Worm (Caenorhabditis elegans) whole organism, young adult: ENCODE measurements around the gene T06E6.15.

Experiments
- B0019.2 ChIP-seq: fragments of 200-800 bp; sonication (Bioruptor generic); conservative IDR thresholded peaks from 2 replicates; pipeline ENCODE4 v1.3.6; 2022; ENCODE audit warnings: missing genetic modification reagents, missing genetic modification characterization, missing compliant biosample characterization
- B0261.1 ChIP-seq: sonication (generic microtip); optimal IDR thresholded peaks from 2 replicates; lab custom pipeline; 2016; ENCODE audit warnings: mild to moderate bottlenecking, missing genetic modification characterization, moderate library complexity, missing compliant biosample characterization
- C06A6.2 ChIP-seq: fragments of 200-800 bp; sonication (Bioruptor generic); conservative IDR thresholded peaks from 2 replicates; pipeline ENCODE4 v1.3.6; 2022; ENCODE audit warnings: missing genetic modification characterization, missing compliant biosample characterization
- F33H1.4 ChIP-seq: fragments of 200-800 bp; sonication (Bioruptor generic); IDR thresholded peaks from 2 replicates; pipeline ENCODE4 v1.3.6; 2022; ENCODE audit warnings: missing genetic modification reagents, missing genetic modification characterization, missing compliant biosample characterization
- F49E8.2 ChIP-seq: sonication (generic microtip); optimal IDR thresholded peaks from 3 replicates; lab custom pipeline; 2017; ENCODE audit warnings: missing genetic modification characterization, mild to moderate bottlenecking, missing compliant biosample characterization, antibody characterized with exemption, moderate library complexity; ENCODE audit not compliant: insufficient read depth
- atf-7 ChIP-seq: sonication (generic microtip); optimal IDR thresholded peaks from 2 replicates; lab custom pipeline; 2017; ENCODE audit warnings: mild to moderate bottlenecking, missing genetic modification characterization, missing compliant biosample characterization
- cebp-1 ChIP-seq, 2 experiments: fragments of 200-800 bp in 1 of 2; sonication (Bioruptor generic) in 1 of 2; sonication (generic microtip) in 1 of 2; IDR thresholded peaks in 1 of 2; optimal IDR thresholded peaks in 1 of 2; 2 replicates each; pipeline versions ENCODE4 v1.3.6 to Lab custom; 2017 to 2022; ENCODE audit warnings: missing compliant biosample characterization in 2 of 2, missing genetic modification characterization in 2 of 2, mild to moderate bottlenecking in 1 of 2, missing genetic modification reagents in 1 of 2, moderate library complexity in 1 of 2
- ceh-58 ChIP-seq: fragments of 200-800 bp; sonication (Bioruptor generic); IDR thresholded peaks from 2 replicates; pipeline ENCODE4 v1.3.6; 2022; ENCODE audit warnings: missing genetic modification characterization, missing compliant biosample characterization
- ceh-79 ChIP-seq: sonication (generic microtip); optimal IDR thresholded peaks from 2 replicates; lab custom pipeline; 2017; ENCODE audit warnings: mild to moderate bottlenecking, missing genetic modification characterization, missing compliant biosample characterization
- chd-7 ChIP-seq: sonication (generic microtip); optimal IDR thresholded peaks from 2 replicates; lab custom pipeline; 2016; ENCODE audit warnings: mild to moderate bottlenecking, missing genetic modification characterization, moderate library complexity, missing compliant biosample characterization
- egl-44 ChIP-seq: fragments of 200-800 bp; sonication (Bioruptor generic); IDR thresholded peaks from 2 replicates; pipeline ENCODE4 v1.3.6; 2022; ENCODE audit warnings: missing genetic modification reagents, missing genetic modification characterization, missing compliant biosample characterization
- hlh-26 ChIP-seq: fragments of 200-800 bp; sonication (Bioruptor generic); conservative IDR thresholded peaks from 2 replicates; pipeline ENCODE4 v1.3.6; 2022; ENCODE audit warnings: missing genetic modification reagents, missing genetic modification characterization, missing compliant biosample characterization
- lag-1 ChIP-seq: fragments of 200-800 bp; sonication (Bioruptor generic); IDR thresholded peaks from 2 replicates; pipeline ENCODE4 v1.3.6; 2022; ENCODE audit warnings: missing genetic modification reagents, missing genetic modification characterization, missing compliant biosample characterization
- lir-1 ChIP-seq: fragments of 200-800 bp; sonication (Bioruptor generic); conservative IDR thresholded peaks from 2 replicates; pipeline ENCODE4 v1.3.6; 2022; ENCODE audit warnings: missing genetic modification reagents, missing genetic modification characterization, missing compliant biosample characterization
- madf-3 ChIP-seq: fragments of 200-800 bp; sonication (Bioruptor generic); IDR thresholded peaks from 2 replicates; pipeline ENCODE4 v1.3.6; 2022; ENCODE audit warnings: missing genetic modification reagents, missing genetic modification characterization, missing compliant biosample characterization
- nfya-1 ChIP-seq: sonication (generic microtip); optimal IDR thresholded peaks from 2 replicates; lab custom pipeline; 2017; ENCODE audit warnings: antibody characterized with exemption, missing compliant biosample characterization, missing genetic modification characterization, borderline replicate concordance; ENCODE audit not compliant: insufficient read depth
- nhr-179 ChIP-seq: sonication (generic microtip); optimal IDR thresholded peaks from 2 replicates; lab custom pipeline; 2016; ENCODE audit warnings: mild to moderate bottlenecking, missing genetic modification characterization, missing compliant biosample characterization
- nhr-80 ChIP-seq: sonication (generic microtip); optimal IDR thresholded peaks from 2 replicates; lab custom pipeline; 2016; ENCODE audit warnings: missing genetic modification characterization, missing compliant biosample characterization
- pha-4 ChIP-seq: fragments of 150-350 bp; sonication (generic microtip); optimal IDR thresholded peaks from 2 replicates; lab custom pipeline; 2014; ENCODE audit warnings: missing biosample characterization, missing genetic modification reagents, missing genetic modification characterization
- rpc-1 ChIP-seq, 2 experiments: fragments of 150-350 bp in 1 of 2; sonication (generic microtip) in 1 of 2; optimal IDR thresholded peaks; 2 replicates each; lab custom pipeline; 2014 to 2018; ENCODE audit warnings: missing biosample characterization in 1 of 2, missing genetic modification characterization in 1 of 2, missing genetic modification reagents in 1 of 2, missing genotype in 1 of 2
- snpc-1.1 ChIP-seq: sonication (generic microtip); optimal IDR thresholded peaks from 2 replicates; lab custom pipeline; 2017; ENCODE audit warnings: missing genetic modification characterization, mild to moderate bottlenecking, missing compliant biosample characterization, antibody characterized with exemption, moderate library complexity, missing genotype, missing genetic modification reagents; ENCODE audit not compliant: insufficient read depth
- snpc-3.4 ChIP-seq: sonication (generic microtip); optimal IDR thresholded peaks from 2 replicates; lab custom pipeline; 2017; ENCODE audit warnings: missing genetic modification characterization, mild to moderate bottlenecking, missing compliant biosample characterization, antibody characterized with exemption, moderate library complexity, missing genotype, missing genetic modification reagents
- snpc-4 ChIP-seq, 5 experiments: fragments of 150-350 bp in 1 of 5; sonication (generic microtip) in 4 of 5; optimal IDR thresholded peaks; 2 replicates each; lab custom pipeline; 2014 to 2018; ENCODE audit warnings: missing genetic modification characterization in 5 of 5, missing biosample characterization in 3 of 5, antibody characterized with exemption in 2 of 5, mild to moderate bottlenecking in 2 of 5, missing compliant biosample characterization in 2 of 5, missing genotype in 2 of 5, moderate library complexity in 2 of 5, missing genetic modification reagents in 1 of 5
- somi-1 ChIP-seq: fragments of 200-800 bp; sonication (Bioruptor generic); optimal IDR thresholded peaks from 2 replicates; lab custom pipeline; 2018; ENCODE audit warnings: mild to moderate bottlenecking, missing genetic modification characterization, missing compliant biosample characterization
- tbp1 ChIP-seq: fragments of 200-800 bp; sonication (Bioruptor generic); optimal IDR thresholded peaks from 2 replicates; lab custom pipeline; 2018; ENCODE audit warnings: mild to moderate bottlenecking, missing genetic modification characterization, missing compliant biosample characterization
- tbx-9 ChIP-seq: sonication (generic microtip); optimal IDR thresholded peaks from 2 replicates; lab custom pipeline; 2016; ENCODE audit warnings: borderline replicate concordance, missing genetic modification characterization, inconsistent platforms, missing compliant biosample characterization
- tlf-1 ChIP-seq: fragments of 200-800 bp; sonication (Bioruptor generic); optimal IDR thresholded peaks from 2 replicates; lab custom pipeline; 2018; ENCODE audit warnings: mild to moderate bottlenecking, missing genetic modification characterization, missing compliant biosample characterization
- zim-3 ChIP-seq: sonication (generic microtip); optimal IDR thresholded peaks from 2 replicates; lab custom pipeline; 2017; ENCODE audit warnings: mild to moderate bottlenecking, missing genetic modification characterization, moderate library complexity, missing compliant biosample characterization
- ztf-18 ChIP-seq: sonication (generic microtip); optimal IDR thresholded peaks from 2 replicates; lab custom pipeline; 2016; ENCODE audit warnings: missing genotype, mild to moderate bottlenecking, missing genetic modification characterization, missing compliant biosample characterization
- ztf-25 ChIP-seq: fragments of 200-800 bp; sonication (Bioruptor generic); IDR thresholded peaks from 2 replicates; pipeline ENCODE4 v1.3.6; 2022; ENCODE audit warnings: missing genetic modification reagents, missing genetic modification characterization, missing compliant biosample characterization
- ztf-3 ChIP-seq: fragments of 200-800 bp; sonication (Bioruptor generic); optimal IDR thresholded peaks from 2 replicates; lab custom pipeline; 2018; ENCODE audit warnings: mild to moderate bottlenecking, missing genetic modification characterization, missing compliant biosample characterization

The T06E6.15 gene

DNA sequence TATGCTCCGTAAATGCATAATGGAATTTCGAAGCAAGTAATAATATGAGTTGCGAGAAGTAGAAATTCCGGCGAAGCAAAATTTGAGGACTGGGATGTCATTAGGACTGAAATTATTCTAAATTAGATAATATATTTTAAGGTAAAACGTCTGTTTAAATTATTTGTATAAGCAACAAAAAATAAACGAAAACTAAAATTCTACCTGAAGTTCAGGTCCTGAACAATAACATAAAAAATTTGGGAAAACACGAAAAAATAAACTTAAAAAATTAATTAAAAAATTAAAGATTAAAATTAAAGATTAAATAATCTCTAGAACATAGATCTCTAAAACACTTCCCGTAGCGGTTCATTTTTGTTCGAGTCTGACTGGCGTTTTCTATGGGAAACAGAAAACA is 19.8 kb downstream of the T06E6.15 start, which contains the start of gene srh-251:
TSS of gene srh-251 (minus strand) at position 101 of the 400 bp plus-strand sequence.
- TF ChIP-seq atf-7 (no peak), tbx-9 (tag; lab: Kevin White, UChicago) (no peak), madf-3 (GFP tag; lab: Robert Waterston, UW) (no peak), ztf-25 (no peak), lir-1 (no peak), ceh-79 (tag; lab: Kevin White, UChicago) (no peak), B0019.2 (no peak), chd-7 (tag; lab: Kevin White, UChicago) (no peak), nfya-1 (tag; lab: Kevin White, UChicago) (no peak), zim-3 (tag; lab: Kevin White, UChicago) (no peak), snpc-1.1 (tag; lab: Kevin White, UChicago) (no peak), snpc-4 (GFP tag; optimal IDR thresholded peaks at IDR 0.05; lab: Kevin White, UChicago) (no peak), snpc-4 (tag; optimal IDR thresholded peaks at IDR 0.05; lab: Kevin White, UChicago) (no peak)

DNA sequence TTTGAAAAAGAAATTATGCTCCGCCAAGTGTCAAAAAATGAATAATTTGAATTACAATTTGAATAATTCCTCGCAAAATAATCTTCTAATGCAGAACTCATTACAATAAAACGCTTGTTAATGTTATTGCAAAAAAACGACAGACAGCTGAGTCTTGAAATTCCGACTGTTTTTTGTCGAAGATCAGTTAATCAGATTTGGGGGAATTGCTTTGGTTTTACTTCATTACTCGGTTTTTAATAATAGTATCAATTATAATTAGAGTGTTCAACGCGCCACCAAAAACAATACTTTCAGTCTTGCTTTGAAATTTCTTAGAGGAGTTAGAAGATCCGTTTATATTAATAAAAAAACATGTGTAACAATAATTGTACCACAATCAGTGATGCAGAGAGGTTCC is 21.7 kb downstream of the T06E6.15 start, which contains the start of gene srh-122:
TSS of gene srh-122 (minus strand) at position 101 of the 400 bp plus-strand sequence.
- no peak for TF ChIP-seq cebp-1 (GFP tag; IDR thresholded peaks at IDR 0.05; lab: Robert Waterston, UW)
- no peak for TF ChIP-seq cebp-1 (tag; optimal IDR thresholded peaks at IDR 0.05; lab: Kevin White, UChicago)
- TF ChIP-seq nhr-80 (tag; lab: Kevin White, UChicago) = no peak
- TF ChIP-seq F33H1.4 = no peak
- TF ChIP-seq pha-4 (tag; lab: Kevin White, UChicago) = no peak
- TF ChIP-seq hlh-26 (GFP tag; lab: Robert Waterston, UW) = no peak
- TF ChIP-seq B0261.1 (tag; lab: Kevin White, UChicago) = no peak
- no peak for TF ChIP-seq nhr-179
- TF ChIP-seq madf-3 (GFP tag; lab: Robert Waterston, UW) = no peak
- no peak for TF ChIP-seq ztf-3 (GFP tag; lab: Kevin White, UChicago)
- TF ChIP-seq egl-44 (GFP tag; lab: Robert Waterston, UW) = no peak
- no peak for TF ChIP-seq C06A6.2 (GFP tag; lab: Robert Waterston, UW)

DNA sequence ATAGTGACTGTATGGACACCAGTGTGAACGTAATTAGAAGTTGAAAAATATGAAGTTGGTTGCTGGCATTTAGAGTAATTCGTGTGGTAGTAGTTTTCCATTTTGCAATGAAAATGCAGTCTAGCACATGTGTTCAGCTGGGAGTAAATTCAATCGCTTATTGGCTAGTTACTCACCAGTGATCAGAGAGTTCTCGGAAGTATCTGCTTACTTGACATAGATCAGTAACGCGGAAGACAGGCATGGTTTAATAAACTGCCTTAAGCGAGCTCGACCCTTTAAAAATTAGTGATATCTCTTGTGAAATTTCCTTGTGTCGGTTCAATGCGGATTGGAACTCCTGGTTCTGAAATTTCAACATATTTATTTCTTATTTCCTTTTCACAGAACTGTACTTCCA is 23.4 kb downstream of the T06E6.15 start, which contains the start of gene srh-52:
TSS of gene srh-52 (minus strand) at position 101 of the 400 bp plus-strand sequence.
- TF ChIP-seq rpc-1 (optimal IDR thresholded peaks at IDR 0.05; lab: Kevin White, UChicago) = no peak
- no peak for TF ChIP-seq rpc-1 (tag; optimal IDR thresholded peaks at IDR 0.05; lab: Kevin White, UChicago)
- no peak for TF ChIP-seq somi-1 (GFP tag; lab: Kevin White, UChicago)
- TF ChIP-seq, all 124 proteins: peak for 0

DNA sequence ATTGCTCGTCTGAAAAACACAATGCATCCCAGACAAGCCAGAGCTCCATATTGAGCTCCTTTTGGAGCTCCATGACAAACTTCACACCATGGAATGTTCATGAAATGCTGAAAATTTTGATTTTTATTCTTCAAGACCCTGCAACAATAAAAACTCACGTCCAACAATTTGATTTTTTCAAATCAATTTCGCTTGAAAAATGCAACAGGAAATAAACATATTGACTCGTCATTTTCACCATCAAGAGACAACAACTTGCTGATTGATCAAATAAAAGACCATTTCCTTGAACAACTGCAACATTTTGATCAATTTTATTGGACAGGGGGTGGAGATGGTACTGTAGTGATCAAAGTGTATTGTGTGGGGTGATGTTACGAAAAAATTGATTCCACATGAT is 29.9 kb downstream of the T06E6.15 start, which contains the start of gene nhr-269:
TSS of gene nhr-269 (minus strand) at position 101 of the 400 bp plus-strand sequence.
- no peak for TF ChIP-seq tbp1
- no peak for TF ChIP-seq tlf-1 (GFP tag; lab: Kevin White, UChicago)
- TF ChIP-seq F49E8.2 (tag; lab: Kevin White, UChicago) = no peak
- TF ChIP-seq ceh-58 = no peak
- TF ChIP-seq snpc-1.1 (tag; lab: Kevin White, UChicago) = no peak
- TF ChIP-seq lag-1 (GFP tag; lab: Robert Waterston, UW) = no peak
- no peak for TF ChIP-seq atf-7
- TF ChIP-seq snpc-3.4 (tag; lab: Kevin White, UChicago) = no peak
- no peak for TF ChIP-seq B0261.1 (tag; lab: Kevin White, UChicago)
- no peak for TF ChIP-seq ztf-18 (tag; lab: Kevin White, UChicago)
